Worm (Caenorhabditis elegans): ENCODE measurements around the gene F35C5.12.
A peak's percentile ranks its signal among the peaks of the same experiment; 100 is the strongest.

DNA sequence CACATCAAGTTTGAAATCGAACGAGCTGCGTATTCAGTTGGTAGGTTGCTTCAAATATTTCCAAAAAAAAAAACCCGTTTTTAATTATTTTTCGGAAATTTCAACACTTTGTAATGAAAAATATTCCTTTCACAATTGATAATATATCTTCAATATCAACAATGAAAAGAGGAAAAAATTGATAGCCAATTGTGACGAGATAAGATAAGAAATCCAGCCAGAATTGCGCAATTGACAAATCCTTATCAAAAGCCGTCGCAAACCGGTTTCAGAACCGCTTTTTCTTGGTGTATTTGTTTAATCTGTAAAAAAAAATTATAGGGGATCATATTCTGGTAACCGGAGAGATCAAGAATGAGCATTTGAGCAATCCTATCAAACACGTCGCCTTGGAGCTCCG lies 28.1 kb upstream of the F35C5.12 start:
- no peak for TF ChIP-seq unc-39 (tag; optimal IDR thresholded peaks at IDR 0.05)
- no peak for TF ChIP-seq nhr-28 (tag; optimal IDR thresholded peaks at IDR 0.05)
- no peak for TF ChIP-seq nhr-76 (tag; optimal IDR thresholded peaks at IDR 0.05)
- no peak for TF ChIP-seq unc-120 (tag; optimal IDR thresholded peaks at IDR 0.05; ENCODE audit: poor library complexity, severe bottlenecking)
- TF ChIP-seq pha-4 (tag; optimal IDR thresholded peaks at IDR 0.05), result no peak
- TF ChIP-seq unc-62 (GFP tag; optimal IDR thresholded peaks at IDR 0.05), result no peak
- TF ChIP-seq flh-1 (GFP tag; optimal IDR thresholded peaks at IDR 0.05), result no peak
- TF ChIP-seq nhr-237 (tag; optimal IDR thresholded peaks at IDR 0.05), result no peak
- no peak for TF ChIP-seq mab-5 (tag; optimal IDR thresholded peaks at IDR 0.05)
- no peak for TF ChIP-seq elt-1 (tag; optimal IDR thresholded peaks at IDR 0.05; ENCODE audit: borderline replicate concordance, insufficient read depth)
- TF ChIP-seq mep-1 (tag; optimal IDR thresholded peaks at IDR 0.05), result no peak
- no peak for TF ChIP-seq blmp-1 (tag; optimal IDR thresholded peaks at IDR 0.05)
- TF ChIP-seq elt-3 (tag; optimal IDR thresholded peaks at IDR 0.05), result peak; percentile 96
- no peak for TF ChIP-seq hlh-1 (tag; optimal IDR thresholded peaks at IDR 0.05)
